Worm (Caenorhabditis elegans): ENCODE results near the gene snet-1.

snet-1 gene

ce11 chrX:3695826-3696225, 27.1 kb upstream of the snet-1 start:
- TF ChIP-seq T22C8.4 (GFP tag; IDR thresholded peaks at IDR 0.05) (no peak), ztf-29 (GFP tag; IDR thresholded peaks at IDR 0.05) (no peak), ztf-23 (GFP tag; IDR thresholded peaks at IDR 0.05) (no peak), klf-2 (GFP tag; conservative IDR thresholded peaks at IDR 0.05) (no peak), ref-1 (GFP tag; conservative IDR thresholded peaks at IDR 0.05) (no peak), med-1 (GFP tag; optimal IDR thresholded peaks at IDR 0.05; ENCODE audit: insufficient read depth) (no peak), tab-1 (GFP tag; IDR thresholded peaks at IDR 0.05) (no peak)

ce11 chrX:3694172-3694571, 25.4 kb upstream of the snet-1 start:
- TF ChIP-seq flt-1 (GFP tag; IDR thresholded peaks at IDR 0.05) = peak; percentile 70; the same call in 1 of the 2 replicates
- TF ChIP-seq tab-1 (GFP tag; IDR thresholded peaks at IDR 0.05) = 0 out of 2 replicates have a peak, but pooled peaks have one; percentile 31
- no peak for TF ChIP-seq cog-1 (tag; optimal IDR thresholded peaks at IDR 0.05)
- 0 out of 2 replicates have a peak, but pooled peaks have one; percentile 13 for TF ChIP-seq ztf-23 (GFP tag; IDR thresholded peaks at IDR 0.05)

DNA sequence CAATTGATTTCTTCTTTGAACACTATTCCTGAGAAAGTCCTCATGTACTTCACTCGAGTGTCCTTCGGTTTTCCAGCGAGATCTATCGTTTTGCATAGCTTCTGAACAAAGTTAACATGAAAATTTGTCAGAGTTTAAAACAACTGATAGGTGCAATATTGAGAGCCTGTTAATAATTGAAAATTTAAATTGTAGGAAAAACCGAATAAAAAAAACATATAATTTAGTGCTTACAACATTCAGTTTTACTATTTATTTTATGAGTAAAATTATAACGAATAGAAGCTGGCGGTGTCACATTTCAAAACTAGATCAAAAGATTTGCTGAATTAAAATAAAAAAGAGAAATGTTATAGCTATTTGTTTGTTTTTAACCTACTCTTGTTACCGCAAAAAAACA, 24.4 kb upstream of the snet-1 start, which contains the start of gene C02F12.8:
TSS of gene C02F12.8 (minus strand) at position 101 of the 400 bp plus-strand sequence.
- no peak for TF ChIP-seq T22C8.4 (GFP tag; IDR thresholded peaks at IDR 0.05)
- no peak for TF ChIP-seq klf-2 (GFP tag; conservative IDR thresholded peaks at IDR 0.05)
- TF ChIP-seq ref-1 (GFP tag; conservative IDR thresholded peaks at IDR 0.05) = no peak
- no peak for TF ChIP-seq cog-1 (tag; optimal IDR thresholded peaks at IDR 0.05)
- no peak for TF ChIP-seq flt-1 (GFP tag; IDR thresholded peaks at IDR 0.05)
- no peak for TF ChIP-seq tab-1 (GFP tag; IDR thresholded peaks at IDR 0.05)
- no peak for TF ChIP-seq ztf-23 (GFP tag; IDR thresholded peaks at IDR 0.05)
- no peak for TF ChIP-seq ztf-29 (GFP tag; IDR thresholded peaks at IDR 0.05)

- no peak for TF ChIP-seq tab-1 (GFP tag; IDR thresholded peaks at IDR 0.05)
- TF ChIP-seq ztf-23 (GFP tag; IDR thresholded peaks at IDR 0.05) = no peak
- TF ChIP-seq flt-1 (GFP tag; IDR thresholded peaks at IDR 0.05) = no peak
- TF ChIP-seq ztf-29 (GFP tag; IDR thresholded peaks at IDR 0.05) = no peak
Measured at ce11 chrX:3689802-3690201, 21.1 kb upstream of the snet-1 start.

- TF ChIP-seq med-1 (GFP tag; optimal IDR thresholded peaks at IDR 0.05; ENCODE audit: insufficient read depth) = no peak
- TF ChIP-seq tab-1 (GFP tag; IDR thresholded peaks at IDR 0.05) = no peak
- no peak for TF ChIP-seq ztf-29 (GFP tag; IDR thresholded peaks at IDR 0.05)
- TF ChIP-seq ztf-23 (GFP tag; IDR thresholded peaks at IDR 0.05) = no peak
- no peak for TF ChIP-seq cog-1 (tag; optimal IDR thresholded peaks at IDR 0.05)
- no peak for TF ChIP-seq ref-1 (GFP tag; conservative IDR thresholded peaks at IDR 0.05)
- TF ChIP-seq klf-2 (GFP tag; conservative IDR thresholded peaks at IDR 0.05) = no peak
- TF ChIP-seq T22C8.4 (GFP tag; IDR thresholded peaks at IDR 0.05) = no peak
- TF ChIP-seq flt-1 (GFP tag; IDR thresholded peaks at IDR 0.05) = no peak
Measured at ce11 chrX:3689155-3689719, 20.5 kb upstream of the snet-1 start, which contains the start of gene tag-278. Gene tag-278 (minus strand): TSS chrX:3689205.

- TF ChIP-seq ztf-29 (GFP tag; IDR thresholded peaks at IDR 0.05) (no peak), ztf-23 (GFP tag; IDR thresholded peaks at IDR 0.05) (no peak), med-1 (GFP tag; optimal IDR thresholded peaks at IDR 0.05; ENCODE audit: insufficient read depth) (no peak), T22C8.4 (GFP tag; IDR thresholded peaks at IDR 0.05) (no peak), tab-1 (GFP tag; IDR thresholded peaks at IDR 0.05) (no peak), flt-1 (GFP tag; IDR thresholded peaks at IDR 0.05) (no peak), ref-1 (GFP tag; conservative IDR thresholded peaks at IDR 0.05) (no peak), cog-1 (tag; optimal IDR thresholded peaks at IDR 0.05) (no peak), klf-2 (GFP tag; conservative IDR thresholded peaks at IDR 0.05) (no peak)
Measured at ce11 chrX:3686420-3686819, 17.7 kb upstream of the snet-1 start.

DNA sequence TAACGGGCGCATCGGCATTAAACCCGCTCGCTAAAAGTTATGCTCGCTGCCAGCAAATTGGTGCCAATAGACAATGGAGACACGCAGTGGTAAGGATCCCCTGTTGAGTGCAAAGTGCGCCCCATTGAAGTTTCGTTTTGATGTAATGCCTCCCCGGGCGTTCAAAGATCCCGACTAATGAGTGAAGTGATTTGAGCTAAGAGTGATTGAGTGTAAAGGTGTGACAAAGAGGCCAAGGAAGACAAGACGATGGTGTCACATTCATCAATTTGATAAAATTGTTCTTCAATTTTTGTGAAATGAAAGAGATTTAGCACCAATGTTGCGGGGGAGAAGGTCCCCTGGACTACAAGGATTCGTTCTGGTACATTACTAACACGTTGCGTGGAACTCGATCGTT, 14.3 kb upstream of the snet-1 start:
- TF ChIP-seq T22C8.4 (GFP tag; IDR thresholded peaks at IDR 0.05) (no peak), ztf-29 (GFP tag; IDR thresholded peaks at IDR 0.05) (no peak), cog-1 (tag; optimal IDR thresholded peaks at IDR 0.05) (no peak), klf-2 (GFP tag; conservative IDR thresholded peaks at IDR 0.05) (no peak), flt-1 (GFP tag; IDR thresholded peaks at IDR 0.05) (no peak), med-1 (GFP tag; optimal IDR thresholded peaks at IDR 0.05; ENCODE audit: insufficient read depth) (no peak), tab-1 (GFP tag; IDR thresholded peaks at IDR 0.05) (no peak), ref-1 (GFP tag; conservative IDR thresholded peaks at IDR 0.05) (no peak), ztf-23 (GFP tag; IDR thresholded peaks at IDR 0.05) (no peak)

DNA sequence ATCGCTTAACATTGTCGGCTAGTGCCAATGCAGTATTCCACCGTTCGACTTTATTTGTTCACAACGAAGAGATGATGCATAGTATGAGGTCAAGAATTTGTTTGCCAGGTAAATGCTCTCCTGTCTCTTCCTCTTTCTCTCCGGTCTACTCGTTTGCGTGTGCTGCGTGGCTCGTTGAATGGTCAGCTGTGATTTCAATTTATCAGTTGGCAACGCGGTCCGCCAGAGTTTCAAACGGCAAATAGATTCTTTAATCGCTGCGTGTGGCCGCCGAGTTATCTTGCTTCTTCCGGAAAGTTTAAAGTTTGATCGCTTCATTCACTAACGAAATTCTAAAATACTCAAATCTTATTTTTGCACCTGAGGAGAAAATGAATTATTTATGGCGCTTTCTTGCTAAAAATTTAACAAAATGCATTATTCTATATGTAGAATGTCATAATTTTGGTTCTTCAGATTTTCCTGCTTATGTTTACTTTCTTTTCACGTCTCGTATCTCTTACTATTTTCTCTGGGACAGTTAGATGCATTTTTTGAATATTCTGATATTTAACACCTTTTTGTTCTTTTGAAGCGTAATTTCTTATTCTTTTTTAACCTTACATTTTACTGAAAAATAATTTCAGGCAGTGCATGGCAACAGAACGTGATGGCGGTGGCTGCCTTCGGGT, 11.9 kb upstream of the snet-1 start, which contains the start of gene tsp-17:
TSS of gene tsp-17 (plus strand) at position 621 of the 671 bp plus-strand sequence.
- no peak for TF ChIP-seq ztf-23 (GFP tag; IDR thresholded peaks at IDR 0.05)
- no peak for TF ChIP-seq flt-1 (GFP tag; IDR thresholded peaks at IDR 0.05)
- no peak for TF ChIP-seq med-1 (GFP tag; optimal IDR thresholded peaks at IDR 0.05; ENCODE audit: insufficient read depth)
- no peak for TF ChIP-seq ref-1 (GFP tag; conservative IDR thresholded peaks at IDR 0.05)
- TF ChIP-seq klf-2 (GFP tag; conservative IDR thresholded peaks at IDR 0.05) = no peak
- no peak for TF ChIP-seq cog-1 (tag; optimal IDR thresholded peaks at IDR 0.05)
- no peak for TF ChIP-seq ztf-29 (GFP tag; IDR thresholded peaks at IDR 0.05)

DNA sequence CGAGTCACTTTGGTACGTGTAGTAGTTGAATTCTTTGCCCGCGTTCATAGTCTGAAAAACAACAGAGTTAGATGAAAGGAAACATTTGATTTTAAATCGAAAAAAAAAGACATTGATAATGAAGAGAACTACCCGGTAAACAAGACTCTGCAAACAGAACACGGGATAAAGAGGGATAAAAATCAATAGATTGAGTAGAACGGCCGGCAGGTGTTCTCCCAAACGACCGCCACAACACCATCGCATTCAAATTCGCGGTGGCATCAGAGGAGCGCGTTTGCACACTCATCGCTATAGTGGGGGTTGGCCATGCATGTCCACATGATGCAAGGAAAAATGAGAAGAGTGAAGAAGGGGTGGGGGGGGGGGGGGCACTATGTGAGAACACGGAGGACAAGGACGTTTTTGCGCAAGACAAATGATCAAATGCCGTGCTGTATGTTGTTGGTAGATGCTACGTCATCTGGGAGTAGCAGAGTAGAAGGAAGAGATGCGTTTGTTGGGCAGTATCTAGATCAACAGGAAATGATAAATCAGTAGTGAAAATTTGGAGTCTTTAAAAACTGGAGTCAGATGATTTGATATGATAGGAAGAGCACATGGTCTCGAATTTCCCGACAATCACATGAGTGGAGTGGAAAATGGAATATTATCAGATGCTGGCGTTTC, 9.9 kb upstream of the snet-1 start, which contains the start of gene tag-52:
TSS of gene tag-52 (minus strand) at position 51 of the 669 bp plus-strand sequence.
- TF ChIP-seq med-1 (GFP tag; optimal IDR thresholded peaks at IDR 0.05; ENCODE audit: insufficient read depth) (no peak), flt-1 (GFP tag; IDR thresholded peaks at IDR 0.05) (0 out of 2 replicates have a peak, but pooled peaks have one; percentile 64), klf-2 (GFP tag; conservative IDR thresholded peaks at IDR 0.05) (no peak), ztf-23 (GFP tag; IDR thresholded peaks at IDR 0.05) (no peak), ref-1 (GFP tag; conservative IDR thresholded peaks at IDR 0.05) (no peak), tab-1 (GFP tag; IDR thresholded peaks at IDR 0.05) (no peak), cog-1 (tag; optimal IDR thresholded peaks at IDR 0.05) (no peak), ztf-29 (GFP tag; IDR thresholded peaks at IDR 0.05) (no peak)

Measured in whole organism, midembryonic.